Fruit fly (Drosophila melanogaster): ENCODE measurements around the gene CG10514.

Gene CG10514

dm6 chr3R:25249145-25250141 lies 30.2 kb downstream of the CG10514 start, which contains the start of gene Nup358 (continued):
- TF ChIP-seq CG7928 (GFP tag; optimal IDR thresholded peaks at IDR 0.05) (peak; percentile 8), Myb (GFP tag; optimal IDR thresholded peaks at IDR 0.05) (peak; percentile 9), Oaz (GFP tag; IDR thresholded peaks at IDR 0.05) (no peak), Sry-δ (GFP tag; optimal IDR thresholded peaks at IDR 0.05) (peak; percentile 91), CG3065 (GFP tag; optimal IDR thresholded peaks at IDR 0.05) (no peak), tup (GFP tag; optimal IDR thresholded peaks at IDR 0.05) (no peak), cato (GFP tag; optimal IDR thresholded peaks at IDR 0.05; ENCODE audit: borderline replicate concordance) (no peak), CG14667 (GFP tag; IDR thresholded peaks at IDR 0.05) (no peak), p53 (GFP tag; optimal IDR thresholded peaks at IDR 0.05) (no peak), CG14710 (tag; optimal IDR thresholded peaks at IDR 0.05) (peak; percentile 55), Dp (GFP tag; optimal IDR thresholded peaks at IDR 0.05) (peak; percentile 51), Bgb (GFP tag; IDR thresholded peaks at IDR 0.05; ENCODE audit: partially characterized antibody) (peak; percentile 99), Doc3 (GFP tag; IDR thresholded peaks at IDR 0.05; ENCODE audit: partially characterized antibody) (peak; percentile 96), CG12744 (GFP tag; optimal IDR thresholded peaks at IDR 0.05) (no peak), dm (GFP tag; optimal IDR thresholded peaks at IDR 0.05) (peak; percentile 21), slp2 (GFP tag; optimal IDR thresholded peaks at IDR 0.05) (no peak), vvl (GFP tag; IDR thresholded peaks at IDR 0.05) (peak; percentile 17; the same call in 1 of the 2 replicates), Dbx (GFP tag; IDR thresholded peaks at IDR 0.05) (peak; percentile 54; the same call in 1 of the 3 replicates), Ptx1 (GFP tag; IDR thresholded peaks at IDR 0.05) (no peak), Antp (GFP tag; optimal IDR thresholded peaks at IDR 0.05) (no peak), zen (tag; optimal IDR thresholded peaks at IDR 0.05) (peak; percentile 4), CG7745 (tag; optimal IDR thresholded peaks at IDR 0.05) (no peak), Opbp (GFP tag; IDR thresholded peaks at IDR 0.05; ENCODE audit: partially characterized antibody) (peak; percentile 99), nerfin-2 (GFP tag; IDR thresholded peaks at IDR 0.05; ENCODE audit: partially characterized antibody) (peak; percentile 97), CG17186 (GFP tag; optimal IDR thresholded peaks at IDR 0.05) (peak; percentile 58), CG17829 (tag; optimal IDR thresholded peaks at IDR 0.05) (peak; percentile 35), CG12236 (GFP tag; optimal IDR thresholded peaks at IDR 0.05) (no peak), repo (GFP tag; optimal IDR thresholded peaks at IDR 0.05) (no peak), Xbp1 (GFP tag; optimal IDR thresholded peaks at IDR 0.05) (peak; percentile 38), CG34224 (GFP tag; IDR thresholded peaks at IDR 0.05; ENCODE audit: partially characterized antibody) (peak; percentile 98), chinmo (GFP tag; IDR thresholded peaks at IDR 0.05; ENCODE audit: partially characterized antibody) (peak; percentile 98), unpg (GFP tag; optimal IDR thresholded peaks at IDR 0.05) (no peak), CG31365 (tag; optimal IDR thresholded peaks at IDR 0.05) (no peak), Sox102F (GFP tag; optimal IDR thresholded peaks at IDR 0.05) (no peak), row (GFP tag; IDR thresholded peaks at IDR 0.05) (peak; percentile 64), CG13424 (tag; optimal IDR thresholded peaks at IDR 0.05) (no peak), crol (GFP tag; IDR thresholded peaks at IDR 0.05) (no peak), bigmax (GFP tag; optimal IDR thresholded peaks at IDR 0.05) (peak; percentile 96), bbx (GFP tag; IDR thresholded peaks at IDR 0.05; ENCODE audit: partially characterized antibody) (peak; percentile 99), emc (GFP tag; optimal IDR thresholded peaks at IDR 0.05) (no peak), CG32532 (GFP tag; IDR thresholded peaks at IDR 0.05) (peak; percentile 21; the same call in 1 of the 2 replicates), Rfx (GFP tag; IDR thresholded peaks at IDR 0.05) (peak; percentile 60), E2f2 (GFP tag; IDR thresholded peaks at IDR 0.05) (peak; percentile 74), CG10267 (tag; optimal IDR thresholded peaks at IDR 0.05) (peak; percentile 61), Med (GFP tag) (peak; percentile 72), CG3281 (GFP tag; optimal IDR thresholded peaks at IDR 0.05) (no peak), CoRest (tag; optimal IDR thresholded peaks at IDR 0.05) (peak; percentile 22), al (GFP tag; IDR thresholded peaks at IDR 0.05) (0 out of 2 replicates have a peak, but pooled peaks have one; percentile 5)
